Fruit fly (Drosophila melanogaster) whole organism, embryonic: Measurements from ENCODE around the gene CtBP.

Experiments used
- Atf-2 ChIP-seq: fragments of 200-800 bp; sonication (Bioruptor generic); optimal IDR thresholded peaks from 2 replicates; lab custom pipeline; 2016; ENCODE audit warnings: missing biosample characterization, missing genetic modification characterization
- CG11247 ChIP-seq: fragments of 200-800 bp; sonication (Bioruptor generic); IDR thresholded peaks from 2 replicates; pipeline ENCODE4 v1.3.6; 2022; ENCODE audit warnings: missing biosample characterization, missing genetic modification characterization
- CG11695 ChIP-seq: fragments of 200-800 bp; sonication (Bioruptor generic); IDR thresholded peaks from 3 replicates; pipeline ENCODE4 v1.3.6; 2022; ENCODE audit warnings: missing biosample characterization, missing genetic modification characterization
- CG12942 ChIP-seq: fragments of 200-800 bp; sonication (Bioruptor generic); optimal IDR thresholded peaks from 3 replicates; lab custom pipeline; 2016; ENCODE audit warnings: missing biosample characterization, missing genetic modification characterization
- CG13424 ChIP-seq: fragments of 200-800 bp; sonication (Bioruptor generic); optimal IDR thresholded peaks from 2 replicates; lab custom pipeline; 2019; ENCODE audit warnings: missing biosample characterization, mild to moderate bottlenecking, missing genetic modification characterization, moderate library complexity
- CG16815 ChIP-seq: fragments of 200-800 bp; sonication (Bioruptor generic); optimal IDR thresholded peaks from 3 replicates; lab custom pipeline; 2017; ENCODE audit warnings: missing biosample characterization, mild to moderate bottlenecking, missing genetic modification characterization
- CG16863 ChIP-seq: fragments of 200-800 bp; sonication (Bioruptor generic); optimal IDR thresholded peaks from 3 replicates; lab custom pipeline; 2016; ENCODE audit warnings: missing biosample characterization, missing genetic modification characterization
- CG17912 ChIP-seq: fragments of 200-800 bp; sonication (Bioruptor generic); optimal IDR thresholded peaks from 2 replicates; lab custom pipeline; 2018; ENCODE audit warnings: missing biosample characterization, mild to moderate bottlenecking, missing genetic modification characterization
- CG30020 ChIP-seq: fragments of 200-800 bp; optimal IDR thresholded peaks from 2 replicates; lab custom pipeline; 2019; ENCODE audit warnings: missing biosample characterization, mild to moderate bottlenecking, missing genetic modification characterization, moderate library complexity
- CG30403 ChIP-seq: fragments of 200-800 bp; sonication (Bioruptor generic); optimal IDR thresholded peaks from 3 replicates; lab custom pipeline; 2016; ENCODE audit warnings: missing biosample characterization, missing genetic modification characterization
- CG32767 ChIP-seq: fragments of 200-800 bp; sonication (Bioruptor generic); IDR thresholded peaks from 2 replicates; pipeline ENCODE4 v1.3.6; 2022; ENCODE audit warnings: missing biosample characterization, missing genetic modification characterization
- CG33557 ChIP-seq: fragments of 200-800 bp; sonication (Bioruptor generic); optimal IDR thresholded peaks from 2 replicates; lab custom pipeline; 2019; ENCODE audit warnings: missing biosample characterization, mild to moderate bottlenecking, missing genetic modification characterization, moderate library complexity
- CG3407 ChIP-seq: fragments of 200-800 bp; sonication (Bioruptor generic); optimal IDR thresholded peaks from 2 replicates; lab custom pipeline; 2018; ENCODE audit warnings: missing biosample characterization, mild to moderate bottlenecking, missing genetic modification characterization
- CG4424 ChIP-seq: fragments of 200-800 bp; sonication (Bioruptor generic); optimal IDR thresholded peaks from 3 replicates; lab custom pipeline; 2016; ENCODE audit warnings: missing biosample characterization, missing genetic modification characterization
- CG5180 ChIP-seq: fragments of 200-800 bp; sonication (Bioruptor generic); optimal IDR thresholded peaks from 3 replicates; lab custom pipeline; 2017; ENCODE audit warnings: missing biosample characterization, missing genetic modification characterization, mild to moderate bottlenecking, moderate library complexity, missing genetic modification reagents
- CG6683 ChIP-seq: fragments of 200-800 bp; sonication (Bioruptor generic); optimal IDR thresholded peaks from 2 replicates; lab custom pipeline; 2017; ENCODE audit warnings: missing biosample characterization, mild to moderate bottlenecking, missing genetic modification characterization, missing genetic modification reagents
- CG6854 ChIP-seq: fragments of 200-800 bp; sonication (Bioruptor generic); optimal IDR thresholded peaks from 3 replicates; lab custom pipeline; 2017; ENCODE audit warnings: missing biosample characterization, mild to moderate bottlenecking, missing genetic modification characterization
- CG7928 ChIP-seq: fragments of 200-800 bp; sonication (Bioruptor generic); optimal IDR thresholded peaks from 2 replicates; lab custom pipeline; 2017; ENCODE audit warnings: missing biosample characterization, mild to moderate bottlenecking, missing genetic modification characterization
- CG8089 ChIP-seq: fragments of 200-800 bp; sonication (Bioruptor generic); optimal IDR thresholded peaks from 3 replicates; lab custom pipeline; 2016; ENCODE audit warnings: missing biosample characterization, missing genetic modification characterization
- CG8290 ChIP-seq, 3 experiments: fragments of 200-800 bp; sonication (Bioruptor generic); optimal IDR thresholded peaks; 2 replicates each; lab custom pipeline; 2016 to 2019; ENCODE audit warnings: missing biosample characterization in 3 of 3, missing genetic modification characterization in 3 of 3, mild to moderate bottlenecking in 2 of 3, moderate library complexity in 1 of 3
- CG9215 ChIP-seq: fragments of 200-800 bp; sonication (Bioruptor generic); IDR thresholded peaks from 2 replicates; pipeline ENCODE4 v1.3.6; 2022; ENCODE audit warnings: missing biosample characterization, missing genetic modification characterization
- CkIIα-i1 ChIP-seq: fragments of 200-800 bp; sonication (Bioruptor generic); IDR thresholded peaks from 2 replicates; pipeline ENCODE4 v1.3.6; 2022; ENCODE audit warnings: missing biosample characterization, missing genetic modification characterization
- CoRest ChIP-seq: fragments of 200-800 bp; sonication (Bioruptor generic); optimal IDR thresholded peaks from 3 replicates; lab custom pipeline; 2018; ENCODE audit warnings: missing biosample characterization, mild to moderate bottlenecking, missing genetic modification characterization, moderate library complexity
- Dad ChIP-seq: fragments of 200-800 bp; sonication (Bioruptor generic); optimal IDR thresholded peaks from 3 replicates; lab custom pipeline; 2016; ENCODE audit warnings: missing biosample characterization, missing genetic modification characterization
- E2f1 ChIP-seq: fragments of 200-800 bp; sonication (Bioruptor generic); IDR thresholded peaks from 2 replicates; pipeline ENCODE4 v1.3.6; 2022; ENCODE audit warnings: missing biosample characterization, missing genetic modification characterization
- Elba2 ChIP-seq: fragments of 200-800 bp; sonication (Bioruptor generic); optimal IDR thresholded peaks from 3 replicates; lab custom pipeline; 2016; ENCODE audit warnings: missing biosample characterization, missing genetic modification characterization
- Ets65A ChIP-seq: fragments of 200-800 bp; sonication (Bioruptor generic); peaks from one replicate; lab custom pipeline; 2016; ENCODE audit warnings: missing biosample characterization, missing genetic modification characterization
- Fer3 ChIP-seq: fragments of 200-800 bp; sonication (Bioruptor generic); optimal IDR thresholded peaks from 2 replicates; lab custom pipeline; 2018; ENCODE audit warnings: missing biosample characterization, mild to moderate bottlenecking, missing genetic modification characterization, moderate library complexity
- Hr3 ChIP-seq: fragments of 200-800 bp; sonication (Bioruptor generic); optimal IDR thresholded peaks from 3 replicates; lab custom pipeline; 2016; ENCODE audit warnings: missing biosample characterization, missing genetic modification characterization
- MBD-R2 ChIP-seq: fragments of 200-800 bp; sonication (Bioruptor generic); IDR thresholded peaks from 2 replicates; pipeline ENCODE4 v1.3.6; 2022; ENCODE audit warnings: missing biosample characterization, missing genetic modification characterization
- Nf-YA ChIP-seq: fragments of 200-800 bp; sonication (Bioruptor generic); IDR thresholded peaks from 2 replicates; pipeline ENCODE4 v1.3.6; 2022; ENCODE audit warnings: missing biosample characterization, missing genetic modification characterization
- Six4 ChIP-seq: fragments of 200-800 bp; sonication (Bioruptor generic); optimal IDR thresholded peaks from 2 replicates; lab custom pipeline; 2016; ENCODE audit warnings: missing biosample characterization, missing genetic modification characterization
- Sry-δ ChIP-seq: fragments of 200-800 bp; sonication (Bioruptor generic); optimal IDR thresholded peaks from 2 replicates; lab custom pipeline; 2016; ENCODE audit warnings: missing biosample characterization, missing genetic modification characterization
- ac ChIP-seq: fragments of 200-800 bp; sonication (Bioruptor generic); optimal IDR thresholded peaks from 3 replicates; lab custom pipeline; 2017; ENCODE audit warnings: missing biosample characterization, mild to moderate bottlenecking, missing genetic modification characterization
- ara ChIP-seq: fragments of 200-800 bp; sonication (Bioruptor generic); IDR thresholded peaks from 2 replicates; pipeline ENCODE4 v1.3.6; 2022; ENCODE audit warnings: missing biosample characterization, missing genetic modification characterization
- ato ChIP-seq: fragments of 200-800 bp; sonication (Bioruptor generic); IDR thresholded peaks from 2 replicates; pipeline ENCODE4 v1.3.6; 2022; ENCODE audit warnings: missing biosample characterization, missing genetic modification characterization; ENCODE audit not compliant: partially characterized antibody
- bbx ChIP-seq: fragments of 200-800 bp; sonication (Bioruptor generic); IDR thresholded peaks from 2 replicates; pipeline ENCODE4 v1.3.6; 2022; ENCODE audit warnings: missing biosample characterization, missing genetic modification characterization; ENCODE audit not compliant: partially characterized antibody
- cad ChIP-seq: fragments of >200 bp; optimal IDR thresholded peaks from 2 replicates; lab custom pipeline; 2017; ENCODE audit warnings: missing biosample characterization, missing genetic modification characterization
- chinmo ChIP-seq: fragments of 200-800 bp; sonication (Bioruptor generic); IDR thresholded peaks from 4 replicates; pipeline ENCODE4 v1.3.6; 2022; ENCODE audit warnings: missing biosample characterization, missing genetic modification characterization; ENCODE audit not compliant: partially characterized antibody
- dysf ChIP-seq: fragments of 200-800 bp; sonication (Bioruptor generic); IDR thresholded peaks from 3 replicates; pipeline ENCODE4 v1.3.6; 2022; ENCODE audit warnings: missing biosample characterization, missing genetic modification characterization
- gem ChIP-seq: fragments of 200-800 bp; sonication (Bioruptor generic); optimal IDR thresholded peaks from 2 replicates; lab custom pipeline; 2019; ENCODE audit warnings: missing biosample characterization, mild to moderate bottlenecking, missing genetic modification characterization, moderate library complexity
- gfzf ChIP-seq: fragments of 200-800 bp; sonication (Bioruptor generic); optimal IDR thresholded peaks from 2 replicates; lab custom pipeline; 2016; ENCODE audit warnings: missing biosample characterization, mild to moderate bottlenecking, missing genetic modification characterization, moderate library complexity
- hth ChIP-seq: fragments of >200 bp; optimal IDR thresholded peaks from 2 replicates; lab custom pipeline; 2017; ENCODE audit warnings: inconsistent platforms
- lmd ChIP-seq: fragments of 200-800 bp; sonication (Bioruptor generic); IDR thresholded peaks from 2 replicates; pipeline ENCODE4 v1.3.6; 2022; ENCODE audit warnings: missing biosample characterization, missing genetic modification characterization
- pan ChIP-seq, 4 experiments: fragments of >200 bp in 3 of 4; fragments of 200-800 bp in 1 of 4; sonication (Bioruptor generic) in 1 of 4; optimal IDR thresholded peaks in 3 of 4; IDR thresholded peaks in 1 of 4; 2 replicates each; pipeline versions ENCODE4 v1.3.6 to Lab custom; 2017 to 2022; ENCODE audit warnings: missing biosample characterization in 2 of 4, missing genetic modification characterization in 2 of 4, mixed read lengths in 1 of 4
- phol ChIP-seq: fragments of 200-800 bp; sonication (Bioruptor generic); optimal IDR thresholded peaks from 3 replicates; lab custom pipeline; 2018; ENCODE audit warnings: missing biosample characterization, mild to moderate bottlenecking, missing genetic modification characterization, moderate library complexity
- sens ChIP-seq: fragments of 200-800 bp; sonication (Bioruptor generic); peaks from one replicate; lab custom pipeline; 2016; ENCODE audit warnings: missing biosample characterization, missing genetic modification characterization
- stwl ChIP-seq: fragments of 200-800 bp; sonication (Bioruptor generic); optimal IDR thresholded peaks from 3 replicates; lab custom pipeline; 2018; ENCODE audit warnings: missing biosample characterization, mild to moderate bottlenecking, missing genetic modification characterization, moderate library complexity
- twi ChIP-seq: fragments of 200-800 bp; optimal IDR thresholded peaks from 2 replicates; lab custom pipeline; 2019; ENCODE audit warnings: missing biosample characterization, mild to moderate bottlenecking, missing genetic modification characterization, moderate library complexity
- vfl ChIP-seq: fragments of 200-800 bp; sonication (Bioruptor generic); optimal IDR thresholded peaks from 2 replicates; lab custom pipeline; 2016; ENCODE audit warnings: missing biosample characterization, missing genetic modification characterization

Gene CtBP

dm6 chr3R:13014168-13014881 lies 2.9 kb downstream of the CtBP start (continued):
- no peak for TF ChIP-seq hth
- no peak for TF ChIP-seq CG6854
- no peak for TF ChIP-seq CG33557 (GFP tag; lab: Kevin White, UChicago)
- 0 out of 2 replicates have a peak, but pooled peaks have one; percentile 33 for TF ChIP-seq ara (GFP tag; lab: Robert Waterston, UW)
- TF ChIP-seq gem (tag; lab: Kevin White, UChicago), result peak; percentile 29
- TF ChIP-seq Fer3 (tag; lab: Kevin White, UChicago), result peak; percentile 21
- no peak for TF ChIP-seq stwl
- TF ChIP-seq CG13424 (tag; lab: Kevin White, UChicago), result peak; percentile 8
- no peak for TF ChIP-seq ac (GFP tag; lab: Kevin White, UChicago)
- no peak for TF ChIP-seq pan (optimal IDR thresholded peaks at IDR 0.05; lab: Kevin White, UChicago)
- TF ChIP-seq pan (GFP tag; optimal IDR thresholded peaks at IDR 0.05 in 1 of 2, IDR thresholded peaks at IDR 0.05 in 1 of 2), result peak in 1 of 2 experiments; percentile 49
- no peak for TF ChIP-seq Atf-2
- no peak for TF ChIP-seq CG16815 (GFP tag; lab: Kevin White, UChicago)
- peak; percentile 7 for TF ChIP-seq phol (tag; lab: Kevin White, UChicago)
- TF ChIP-seq Elba2 (GFP tag; lab: Kevin White, UChicago), result no peak
- no peak for TF ChIP-seq E2f1 (GFP tag; lab: Robert Waterston, UW)
- peak; percentile 26; the same call in 1 of the 2 replicates for TF ChIP-seq CG9215 (GFP tag; lab: Robert Waterston, UW)
- no peak for TF ChIP-seq CG17912 (GFP tag; lab: Kevin White, UChicago)
- TF ChIP-seq vfl (GFP tag; lab: Kevin White, UChicago), result no peak
- TF ChIP-seq Sry-δ (GFP tag; lab: Kevin White, UChicago), result no peak
- TF ChIP-seq Six4 (GFP tag; lab: Kevin White, UChicago), result no peak
- no peak for TF ChIP-seq CkIIα-i1 (GFP tag; lab: Robert Waterston, UW)
- no peak for TF ChIP-seq cad (GFP tag; lab: Kevin White, UChicago)
- TF ChIP-seq Hr3 (GFP tag; lab: Kevin White, UChicago), result no peak
- no peak for TF ChIP-seq Ets65A (GFP tag; lab: Kevin White, UChicago)
- no peak for TF ChIP-seq CG30020 (tag; lab: Kevin White, UChicago)
- no peak for TF ChIP-seq ato
- no peak for TF ChIP-seq MBD-R2 (GFP tag; lab: Robert Waterston, UW)
- no peak for TF ChIP-seq lmd (GFP tag; lab: Robert Waterston, UW)
- TF ChIP-seq gfzf (GFP tag; lab: Kevin White, UChicago), result no peak
- TF ChIP-seq CG11247 (GFP tag; lab: Robert Waterston, UW), result no peak
- no peak for TF ChIP-seq Dad
- TF ChIP-seq CG11695, result 0 out of 3 replicates have a peak, but pooled peaks have one; percentile 16
- no peak for TF ChIP-seq CG30403
- TF ChIP-seq CG8290 (GFP tag; optimal IDR thresholded peaks at IDR 0.05; lab: Kevin White, UChicago), result no peak
- TF ChIP-seq CG8290 (tag; optimal IDR thresholded peaks at IDR 0.05; lab: Kevin White, UChicago), result peak in 1 of 2 experiments; percentile 41
- no peak for TF ChIP-seq CG3407
- TF ChIP-seq dysf, result no peak
- TF ChIP-seq bbx, result no peak
- TF ChIP-seq chinmo (GFP tag; lab: Robert Waterston, UW), result no peak
- TF ChIP-seq CG16863 (GFP tag; lab: Kevin White, UChicago), result no peak
- TF ChIP-seq CG7928 (GFP tag; lab: Kevin White, UChicago), result no peak
- TF ChIP-seq twi (tag; lab: Kevin White, UChicago), result peak; percentile 37
- TF ChIP-seq CG4424, result no peak
- no peak for TF ChIP-seq CG8089 (GFP tag; lab: Kevin White, UChicago)
- TF ChIP-seq CG12942, result no peak
- peak; percentile 19 for TF ChIP-seq CoRest (tag; lab: Kevin White, UChicago)
- TF ChIP-seq Nf-YA (GFP tag; lab: Robert Waterston, UW), result no peak
- no peak for TF ChIP-seq CG32767
- no peak for TF ChIP-seq CG6683 (GFP tag; lab: Kevin White, UChicago)
- TF ChIP-seq sens (GFP tag; lab: Kevin White, UChicago), result peak; percentile 40
- TF ChIP-seq CG5180 (GFP tag; lab: Kevin White, UChicago), result no peak
